Worm (Caenorhabditis elegans) whole organism, L3 larva: Measurements from ENCODE around the gene abhd-14.

Experiments
- R02D3.7 ChIP-seq: fragments of 150-350 bp; optimal IDR thresholded peaks from 2 replicates; lab custom pipeline; 2014; ENCODE audit warnings: missing biosample characterization, missing genetic modification characterization
- aly-2 ChIP-seq: fragments of 150-350 bp; optimal IDR thresholded peaks from 2 replicates; lab custom pipeline; 2014; ENCODE audit warnings: missing biosample characterization, missing genetic modification characterization
- ama-1 ChIP-seq: fragments of 150-350 bp; optimal IDR thresholded peaks from 2 replicates; lab custom pipeline; 2018
- ceh-16 ChIP-seq: sonication (generic microtip); optimal IDR thresholded peaks from 2 replicates; lab custom pipeline; 2017; ENCODE audit warnings: missing biosample characterization, missing genetic modification characterization
- ceh-28 ChIP-seq: fragments of 150-350 bp; optimal IDR thresholded peaks from 2 replicates; lab custom pipeline; 2014; ENCODE audit warnings: missing biosample characterization, missing genetic modification reagents, missing genetic modification characterization
- ceh-82 ChIP-seq: fragments of 150-350 bp; optimal IDR thresholded peaks from 2 replicates; lab custom pipeline; 2014; ENCODE audit warnings: missing biosample characterization, missing genetic modification characterization
- daf-12 ChIP-seq: fragments of 150-350 bp; optimal IDR thresholded peaks from 2 replicates; lab custom pipeline; 2014; ENCODE audit warnings: missing biosample characterization, missing genetic modification reagents, missing genetic modification characterization
- egl-27 ChIP-seq: sonication (generic microtip); optimal IDR thresholded peaks from 4 replicates; lab custom pipeline; 2017; ENCODE audit warnings: missing biosample characterization, missing genetic modification reagents, missing genetic modification characterization
- egl-5 ChIP-seq: fragments of 150-350 bp; optimal IDR thresholded peaks from 2 replicates; lab custom pipeline; 2017; ENCODE audit warnings: missing biosample characterization, missing genetic modification reagents, missing genetic modification characterization, inconsistent platforms
- eor-1 ChIP-seq, 2 experiments: fragments of 150-350 bp; optimal IDR thresholded peaks; 2 replicates each; lab custom pipeline; 2014 to 2018; ENCODE audit warnings: missing biosample characterization in 2 of 2, missing genetic modification characterization in 2 of 2
- fkh-10 ChIP-seq: sonication (generic microtip); optimal IDR thresholded peaks from 2 replicates; lab custom pipeline; 2017; ENCODE audit warnings: missing biosample characterization, missing genetic modification reagents, missing genetic modification characterization
- fos-1 ChIP-seq: fragments of 150-350 bp; optimal IDR thresholded peaks from 2 replicates; lab custom pipeline; 2014; ENCODE audit warnings: missing biosample characterization, missing genetic modification characterization
- jun-1 ChIP-seq: fragments of 150-350 bp; optimal IDR thresholded peaks from 2 replicates; lab custom pipeline; 2014; ENCODE audit warnings: missing biosample characterization, missing genetic modification reagents, missing genetic modification characterization
- lin-15B ChIP-seq: fragments of 150-350 bp; optimal IDR thresholded peaks from 2 replicates; lab custom pipeline; 2014; ENCODE audit warnings: missing biosample characterization, missing genetic modification characterization
- lin-39 ChIP-seq: fragments of 150-350 bp; optimal IDR thresholded peaks from 2 replicates; lab custom pipeline; 2018; ENCODE audit warnings: missing biosample characterization, missing genetic modification reagents, missing genetic modification characterization
- mdl-1 ChIP-seq: fragments of 150-350 bp; optimal IDR thresholded peaks from 2 replicates; lab custom pipeline; 2014; ENCODE audit warnings: missing biosample characterization, missing genetic modification characterization
- mml-1 ChIP-seq: fragments of 150-350 bp; sonication (generic microtip); optimal IDR thresholded peaks from 3 replicates; lab custom pipeline; 2014; ENCODE audit warnings: missing biosample characterization, missing genetic modification characterization
- nfya-1 ChIP-seq: sonication (generic microtip); optimal IDR thresholded peaks from 2 replicates; lab custom pipeline; 2017; ENCODE audit warnings: missing genetic modification characterization, mild to moderate bottlenecking, missing compliant biosample characterization, antibody characterized with exemption, moderate library complexity; ENCODE audit not compliant: insufficient read depth
- nhr-11 ChIP-seq: fragments of 150-350 bp; optimal IDR thresholded peaks from 2 replicates; lab custom pipeline; 2014; ENCODE audit warnings: missing biosample characterization, missing genetic modification characterization
- nhr-12 ChIP-seq: fragments of 150-350 bp; optimal IDR thresholded peaks from 2 replicates; lab custom pipeline; 2014; ENCODE audit warnings: missing biosample characterization, missing genetic modification characterization
- nhr-25 ChIP-seq: sonication (generic microtip); optimal IDR thresholded peaks from 2 replicates; lab custom pipeline; 2017; ENCODE audit warnings: missing biosample characterization, missing genetic modification characterization
- nhr-28 ChIP-seq: fragments of 150-350 bp; optimal IDR thresholded peaks from 2 replicates; lab custom pipeline; 2014; ENCODE audit warnings: missing biosample characterization, missing genetic modification characterization
- nhr-43 ChIP-seq: sonication (generic microtip); optimal IDR thresholded peaks from 2 replicates; lab custom pipeline; 2016; ENCODE audit warnings: mild to moderate bottlenecking, missing genetic modification characterization, missing compliant biosample characterization; ENCODE audit not compliant: poor library complexity, severe bottlenecking
- nhr-67 ChIP-seq: fragments of 150-350 bp; optimal IDR thresholded peaks from 2 replicates; lab custom pipeline; 2014; ENCODE audit warnings: missing biosample characterization, missing genetic modification characterization
- nhr-77 ChIP-seq: fragments of 150-350 bp; optimal IDR thresholded peaks from 2 replicates; lab custom pipeline; 2014; ENCODE audit warnings: missing biosample characterization, missing genetic modification characterization
- pha-4 ChIP-seq: fragments of 150-350 bp; optimal IDR thresholded peaks from 2 replicates; lab custom pipeline; 2014; ENCODE audit warnings: missing biosample characterization, missing genetic modification reagents, missing genetic modification characterization
- pqm-1 ChIP-seq: fragments of 150-350 bp; optimal IDR thresholded peaks from 2 replicates; lab custom pipeline; 2017; ENCODE audit warnings: missing biosample characterization, missing genetic modification characterization, inconsistent platforms
- sea-2 ChIP-seq: fragments of 150-350 bp; sonication (generic microtip); optimal IDR thresholded peaks from 4 replicates; lab custom pipeline; 2014; ENCODE audit warnings: missing biosample characterization, missing genetic modification reagents, missing genetic modification characterization
- snpc-4 ChIP-seq: fragments of 150-350 bp; optimal IDR thresholded peaks from 2 replicates; lab custom pipeline; 2014; ENCODE audit warnings: missing biosample characterization, missing genetic modification characterization
- unc-39 ChIP-seq: sonication (generic microtip); optimal IDR thresholded peaks from 4 replicates; lab custom pipeline; 2017; ENCODE audit warnings: missing biosample characterization, missing genetic modification characterization
- zag-1 ChIP-seq: fragments of 150-350 bp; optimal IDR thresholded peaks from 2 replicates; lab custom pipeline; 2014; ENCODE audit warnings: missing biosample characterization, missing genetic modification characterization
- ztf-11 ChIP-seq: fragments of 150-350 bp; optimal IDR thresholded peaks from 2 replicates; lab custom pipeline; 2014; ENCODE audit warnings: missing biosample characterization, missing genetic modification characterization
- ztf-4 ChIP-seq: fragments of 150-350 bp; optimal IDR thresholded peaks from 2 replicates; lab custom pipeline; 2014; ENCODE audit warnings: missing biosample characterization, missing genetic modification characterization

abhd-14 gene

ce11 chrIV:1012447-1012846 is 17.4 kb downstream of the abhd-14 start, which contains the start of gene rbm-39 (continued):
- peak; percentile 56 for TF ChIP-seq ztf-4 (tag; lab: Kevin White, UChicago)
- peak; percentile 86 for TF ChIP-seq nfya-1 (tag; lab: Kevin White, UChicago)
- peak; percentile 54 for TF ChIP-seq jun-1 (tag; lab: Kevin White, UChicago)
- peak; percentile 93 for TF ChIP-seq lin-15B (tag; lab: Kevin White, UChicago)
- TF ChIP-seq fkh-10 (GFP tag; lab: Kevin White, UChicago) = peak; percentile 35
- no peak for TF ChIP-seq mml-1 (tag; lab: Kevin White, UChicago)
- TF ChIP-seq egl-27 (tag; lab: Kevin White, UChicago) = no peak
- TF ChIP-seq snpc-4 (tag; lab: Kevin White, UChicago) = peak; percentile 70
- TF ChIP-seq fos-1 (tag; lab: Kevin White, UChicago) = no peak
- TF ChIP-seq pqm-1 (tag; lab: Kevin White, UChicago) = peak; percentile 3
- TF ChIP-seq nhr-77 (tag; lab: Kevin White, UChicago) = no peak
- TF ChIP-seq lin-39 = peak; percentile 95
- TF ChIP-seq ceh-28 (tag; lab: Kevin White, UChicago) = peak; percentile 24
- no peak for TF ChIP-seq unc-39

- TF ChIP-seq nhr-28 (no peak), nhr-25 (tag; lab: Kevin White, UChicago) (no peak), daf-12 (tag; lab: Kevin White, UChicago) (no peak), egl-5 (tag; lab: Kevin White, UChicago) (no peak), mml-1 (tag; lab: Kevin White, UChicago) (no peak), pha-4 (tag; lab: Kevin White, UChicago) (no peak), zag-1 (tag; lab: Kevin White, UChicago) (no peak)
Observed at ce11 chrIV:1011776-1012175, 18.1 kb downstream of the abhd-14 start.

- TF ChIP-seq ztf-11 (tag; lab: Kevin White, UChicago) (no peak), zag-1 (tag; lab: Kevin White, UChicago) (no peak), ama-1 (lab: Kevin White, UChicago) (no peak), nhr-77 (tag; lab: Kevin White, UChicago) (no peak), ceh-16 (no peak), nhr-25 (tag; lab: Kevin White, UChicago) (no peak), eor-1 (tag; optimal IDR thresholded peaks at IDR 0.05; lab: Kevin White, UChicago) (no peak), daf-12 (tag; lab: Kevin White, UChicago) (no peak), nfya-1 (tag; lab: Kevin White, UChicago) (no peak), mdl-1 (tag; lab: Kevin White, UChicago) (no peak), nhr-43 (tag; lab: Kevin White, UChicago) (no peak), egl-27 (tag; lab: Kevin White, UChicago) (no peak), aly-2 (tag; lab: Kevin White, UChicago) (no peak)
Observed at ce11 chrIV:1010212-1010611, 19.6 kb downstream of the abhd-14 start, which contains the start of gene atg-3. Gene atg-3, plus strand, starts transcription at chrIV:1010512.

- peak; percentile 58 for TF ChIP-seq lin-15B (tag; lab: Kevin White, UChicago)
- TF ChIP-seq ceh-28 (tag; lab: Kevin White, UChicago) = peak; percentile 47
- TF ChIP-seq ztf-4 (tag; lab: Kevin White, UChicago) = no peak
- TF ChIP-seq nfya-1 (tag; lab: Kevin White, UChicago) = peak; percentile 42
- peak; percentile 66 for TF ChIP-seq egl-5 (tag; lab: Kevin White, UChicago)
- no peak for TF ChIP-seq nhr-43 (tag; lab: Kevin White, UChicago)
- peak; percentile 48 for TF ChIP-seq pha-4 (tag; lab: Kevin White, UChicago)
- TF ChIP-seq, all 47 proteins: peak for 5
Observed at ce11 chrIV:1009546-1009945, 20.3 kb downstream of the abhd-14 start, which contains the start of gene Y55F3AM.9. Gene Y55F3AM.9, minus strand, starts transcription at chrIV:1009734.

ce11 chrIV:1006662-1007061 is 23.2 kb downstream of the abhd-14 start:
- TF ChIP-seq nfya-1 (tag; lab: Kevin White, UChicago) (no peak), ceh-28 (tag; lab: Kevin White, UChicago) (peak; percentile 90)

ce11 chrIV:1005761-1006160 is 24.1 kb downstream of the abhd-14 start, which contains the start of gene immp-2:
Gene immp-2, minus strand, starts transcription at chrIV:1005861.
- TF ChIP-seq nhr-43 (tag; lab: Kevin White, UChicago) (no peak), nhr-12 (tag; lab: Kevin White, UChicago) (no peak), nhr-67 (tag; lab: Kevin White, UChicago) (no peak), nhr-11 (tag; lab: Kevin White, UChicago) (no peak), lin-39 (no peak), aly-2 (tag; lab: Kevin White, UChicago) (no peak), ceh-82 (tag; lab: Kevin White, UChicago) (no peak), sea-2 (GFP tag; lab: Kevin White, UChicago) (no peak), unc-39 (no peak), R02D3.7 (tag; lab: Kevin White, UChicago) (no peak), nfya-1 (tag; lab: Kevin White, UChicago) (no peak)
